Worm (Caenorhabditis elegans): ENCODE measurements around the gene T19C3.7.
A peak's percentile ranks its signal among the peaks of the same experiment; 100 is the strongest.

The T19C3.7 gene

ce11 chrIII:609549-609948 lies 26.4 kb downstream of the T19C3.7 start, which contains the start of gene best-17:
best-17 (minus strand) TSS chrIII:609649.
- TF ChIP-seq nhr-28 (tag; optimal IDR thresholded peaks at IDR 0.05) (no peak), pha-4 (tag; optimal IDR thresholded peaks at IDR 0.05) (no peak), mdl-1 (tag; optimal IDR thresholded peaks at IDR 0.05) (no peak), unc-62 (GFP tag; optimal IDR thresholded peaks at IDR 0.05) (no peak), nfya-1 (tag; optimal IDR thresholded peaks at IDR 0.05; ENCODE audit: insufficient read depth) (no peak), ztf-4 (tag; optimal IDR thresholded peaks at IDR 0.05) (no peak), fkh-10 (GFP tag; optimal IDR thresholded peaks at IDR 0.05) (no peak), ceh-28 (tag; optimal IDR thresholded peaks at IDR 0.05) (no peak), hmg-11 (tag; optimal IDR thresholded peaks at IDR 0.05) (no peak), ztf-11 (tag; optimal IDR thresholded peaks at IDR 0.05) (no peak), nhr-76 (tag; optimal IDR thresholded peaks at IDR 0.05) (no peak), ZK546.5 (tag; optimal IDR thresholded peaks at IDR 0.05) (no peak), lsy-12 (tag; optimal IDR thresholded peaks at IDR 0.05) (no peak), ceh-16 (tag; optimal IDR thresholded peaks at IDR 0.05) (no peak), fos-1 (tag; optimal IDR thresholded peaks at IDR 0.05) (no peak), egl-5 (tag; optimal IDR thresholded peaks at IDR 0.05) (no peak), sea-2 (GFP tag; optimal IDR thresholded peaks at IDR 0.05) (no peak), nhr-12 (tag; optimal IDR thresholded peaks at IDR 0.05) (no peak)

ce11 chrIII:605415-606054 lies 30.4 kb downstream of the T19C3.7 start, which contains the start of the genes Y55B1AR.4 and ttr-7:
Y55B1AR.4 (minus strand) TSS chrIII:605515.
ttr-7 (plus strand) TSS chrIII:606004.
- TF ChIP-seq zag-1 (tag; optimal IDR thresholded peaks at IDR 0.05) (no peak), fkh-2 (tag; optimal IDR thresholded peaks at IDR 0.05) (no peak), ceh-16 (tag; optimal IDR thresholded peaks at IDR 0.05) (no peak), ceh-82 (tag; optimal IDR thresholded peaks at IDR 0.05) (no peak), ztf-11 (tag; optimal IDR thresholded peaks at IDR 0.05) (no peak), nhr-43 (tag; optimal IDR thresholded peaks at IDR 0.05; ENCODE audit: poor library complexity, severe bottlenecking) (no peak), snpc-4 (tag; optimal IDR thresholded peaks at IDR 0.05) (no peak), pha-4 (tag; optimal IDR thresholded peaks at IDR 0.05) (no peak), skn-1 (tag; optimal IDR thresholded peaks at IDR 0.05) (no peak), daf-12 (tag; optimal IDR thresholded peaks at IDR 0.05) (no peak), nhr-77 (tag; optimal IDR thresholded peaks at IDR 0.05) (no peak), egl-27 (tag; optimal IDR thresholded peaks at IDR 0.05) (no peak), nhr-237 (tag; optimal IDR thresholded peaks at IDR 0.05) (no peak), hmg-11 (tag; optimal IDR thresholded peaks at IDR 0.05) (no peak), nhr-76 (tag; optimal IDR thresholded peaks at IDR 0.05) (no peak), unc-62 (GFP tag; optimal IDR thresholded peaks at IDR 0.05) (no peak), nhr-28 (tag; optimal IDR thresholded peaks at IDR 0.05) (no peak), ztf-4 (tag; optimal IDR thresholded peaks at IDR 0.05) (no peak), mdl-1 (tag; optimal IDR thresholded peaks at IDR 0.05) (no peak)

ce11 chrIII:600316-600932 lies 35.5 kb downstream of the T19C3.7 start, which contains the start of gene lec-6:
lec-6 (minus strand) TSS chrIII:600366.
- TF ChIP-seq skn-1 (tag; optimal IDR thresholded peaks at IDR 0.05), result peak; percentile 56
- TF ChIP-seq nhr-77 (tag; optimal IDR thresholded peaks at IDR 0.05), result peak; percentile 48
- TF ChIP-seq nhr-237 (tag; optimal IDR thresholded peaks at IDR 0.05), result no peak
- peak; percentile 97 for TF ChIP-seq pha-4 (tag; optimal IDR thresholded peaks at IDR 0.05)
- peak; percentile 97 for TF ChIP-seq pqm-1 (tag; optimal IDR thresholded peaks at IDR 0.05)
- peak; percentile 85 for TF ChIP-seq fos-1 (tag; optimal IDR thresholded peaks at IDR 0.05)
- peak; percentile 99 for TF ChIP-seq elt-2 (tag; optimal IDR thresholded peaks at IDR 0.05)
- TF ChIP-seq nhr-67 (tag; optimal IDR thresholded peaks at IDR 0.05), result no peak
- TF ChIP-seq lin-39 (tag; optimal IDR thresholded peaks at IDR 0.05), result no peak
- peak; percentile 10 for TF ChIP-seq ama-1 (optimal IDR thresholded peaks at IDR 0.05)
- TF ChIP-seq jun-1 (tag; optimal IDR thresholded peaks at IDR 0.05), result peak; percentile 90

ce11 chrIII:599279-599678 lies 36.7 kb downstream of the T19C3.7 start:
- TF ChIP-seq sea-2 (GFP tag; optimal IDR thresholded peaks at IDR 0.05) (no peak), aly-2 (tag; optimal IDR thresholded peaks at IDR 0.05) (no peak), nhr-76 (tag; optimal IDR thresholded peaks at IDR 0.05) (no peak), jun-1 (tag; optimal IDR thresholded peaks at IDR 0.05) (peak; percentile 14), pqm-1 (tag; optimal IDR thresholded peaks at IDR 0.05) (peak; percentile 12), ztf-11 (tag; optimal IDR thresholded peaks at IDR 0.05) (no peak), elt-2 (tag; optimal IDR thresholded peaks at IDR 0.05) (peak; percentile 46)
